Fruit fly (Drosophila melanogaster) whole organism, embryonic: ENCODE results near the gene CG4313.

Source experiments
- Antp ChIP-seq: fragments of 200-800 bp; sonication (Bioruptor generic); optimal IDR thresholded peaks from 3 replicates; lab custom pipeline; 2016; ENCODE audit warnings: missing biosample characterization, missing genetic modification characterization
- CG10274 ChIP-seq: fragments of 200-800 bp; sonication (Bioruptor generic); optimal IDR thresholded peaks from 3 replicates; lab custom pipeline; 2017; ENCODE audit warnings: missing biosample characterization, mild to moderate bottlenecking, missing genetic modification characterization
- CG12104 ChIP-seq: fragments of 200-800 bp; sonication (Bioruptor generic); optimal IDR thresholded peaks from 3 replicates; lab custom pipeline; 2016; ENCODE audit warnings: missing biosample characterization, missing genetic modification characterization
- CG14014 ChIP-seq: fragments of 200-800 bp; sonication (Bioruptor generic); IDR thresholded peaks from 2 replicates; pipeline ENCODE4 v1.3.6; 2022; ENCODE audit warnings: missing biosample characterization, missing genetic modification characterization
- CG43689 ChIP-seq: fragments of 200-800 bp; sonication (Bioruptor generic); IDR thresholded peaks from 2 replicates; pipeline ENCODE4 v1.3.6; 2022; ENCODE audit warnings: missing biosample characterization, missing genetic modification characterization
- CG5953 ChIP-seq: fragments of 200-800 bp; sonication (Bioruptor generic); IDR thresholded peaks from 2 replicates; pipeline ENCODE4 v1.3.6; 2022; ENCODE audit warnings: missing biosample characterization, missing genetic modification characterization
- CG9609 ChIP-seq: fragments of 200-800 bp; sonication (Bioruptor generic); optimal IDR thresholded peaks from 3 replicates; lab custom pipeline; 2016; ENCODE audit warnings: missing biosample characterization, missing genetic modification characterization
- CTCF ChIP-seq: fragments of 200-800 bp; sonication (Bioruptor generic); optimal IDR thresholded peaks from 2 replicates; lab custom pipeline; 2017; ENCODE audit warnings: missing biosample characterization, mild to moderate bottlenecking, missing genetic modification characterization, moderate library complexity
- D ChIP-seq, 2 experiments: fragments of 200-800 bp in 1 of 2; fragments of >200 bp in 1 of 2; sonication (Bioruptor generic) in 1 of 2; optimal IDR thresholded peaks; 2 replicates in 1 of 2; 3 replicates in 1 of 2; lab custom pipeline; 2017; ENCODE audit warnings: mild to moderate bottlenecking in 1 of 2, missing biosample characterization in 1 of 2, missing genetic modification characterization in 1 of 2, missing genetic modification reagents in 1 of 2
- Dbx ChIP-seq: fragments of 200-800 bp; sonication (Bioruptor generic); IDR thresholded peaks from 3 replicates; pipeline ENCODE4 v1.3.6; 2022; ENCODE audit warnings: missing biosample characterization, missing genetic modification characterization
- Deaf1 ChIP-seq: fragments of 200-800 bp; optimal IDR thresholded peaks from 3 replicates; lab custom pipeline; 2019; ENCODE audit warnings: missing biosample characterization, mild to moderate bottlenecking, missing genetic modification characterization, moderate library complexity
- MBD-R2 ChIP-seq: fragments of 200-800 bp; sonication (Bioruptor generic); IDR thresholded peaks from 2 replicates; pipeline ENCODE4 v1.3.6; 2022; ENCODE audit warnings: missing biosample characterization, missing genetic modification characterization
- Mad ChIP-seq: fragments of 200-800 bp; sonication (Bioruptor generic); optimal IDR thresholded peaks from 2 replicates; lab custom pipeline; 2016; ENCODE audit warnings: missing biosample characterization, missing genetic modification characterization
- Med ChIP-seq: fragments of 200-800 bp; sonication (Bioruptor generic); peaks from one replicate; lab custom pipeline; 2016; ENCODE audit warnings: missing biosample characterization, missing genetic modification characterization, mild to moderate bottlenecking, inconsistent platforms, moderate library complexity
- Sox102F ChIP-seq: fragments of 200-800 bp; sonication (Bioruptor generic); optimal IDR thresholded peaks from 2 replicates; lab custom pipeline; 2018; ENCODE audit warnings: missing biosample characterization, mild to moderate bottlenecking, missing genetic modification characterization, moderate library complexity
- abd-A ChIP-seq: fragments of 200-800 bp; sonication (Bioruptor generic); optimal IDR thresholded peaks from 3 replicates; lab custom pipeline; 2019; ENCODE audit warnings: missing biosample characterization, mild to moderate bottlenecking, missing genetic modification characterization, moderate library complexity
- bcd ChIP-seq: fragments of 200-800 bp; sonication (Bioruptor generic); optimal IDR thresholded peaks from 2 replicates; lab custom pipeline; 2017; ENCODE audit warnings: missing biosample characterization, mild to moderate bottlenecking, missing genetic modification characterization
- bigmax ChIP-seq: fragments of 200-800 bp; sonication (Bioruptor generic); optimal IDR thresholded peaks from 2 replicates; lab custom pipeline; 2018; ENCODE audit warnings: missing biosample characterization, mild to moderate bottlenecking, missing genetic modification characterization
- br ChIP-seq: fragments of >200 bp; optimal IDR thresholded peaks from 2 replicates; lab custom pipeline; 2017
- crol ChIP-seq: fragments of 200-800 bp; sonication (Bioruptor generic); IDR thresholded peaks from 2 replicates; pipeline ENCODE4 v1.3.6; 2022; ENCODE audit warnings: missing biosample characterization, missing genetic modification characterization
- da ChIP-seq: fragments of 200-800 bp; sonication (Bioruptor generic); optimal IDR thresholded peaks from 2 replicates; lab custom pipeline; 2016; ENCODE audit warnings: missing biosample characterization, missing genetic modification characterization
- disco-r ChIP-seq: fragments of 200-800 bp; sonication (Bioruptor generic); optimal IDR thresholded peaks from 2 replicates; lab custom pipeline; 2016; ENCODE audit warnings: missing biosample characterization, missing genetic modification characterization
- dmrt11E ChIP-seq: fragments of 200-800 bp; sonication (Bioruptor generic); optimal IDR thresholded peaks from 3 replicates; lab custom pipeline; 2018; ENCODE audit warnings: missing biosample characterization, mild to moderate bottlenecking, missing genetic modification characterization, moderate library complexity
- grn ChIP-seq: fragments of 200-800 bp; sonication (Bioruptor generic); optimal IDR thresholded peaks from 3 replicates; lab custom pipeline; 2017; ENCODE audit warnings: missing biosample characterization, missing genetic modification characterization
- kni ChIP-seq: fragments of 200-800 bp; sonication (Bioruptor generic); optimal IDR thresholded peaks from 3 replicates; lab custom pipeline; 2017; ENCODE audit warnings: mild to moderate bottlenecking, missing biosample characterization, missing genetic modification reagents, missing genetic modification characterization
- lola ChIP-seq, 3 experiments: fragments of >200 bp in 2 of 3; fragments of 200-800 bp in 1 of 3; sonication (Bioruptor generic) in 1 of 3; optimal IDR thresholded peaks; 2 replicates each; lab custom pipeline; 2017 to 2019; ENCODE audit warnings: missing biosample characterization in 3 of 3, missing genetic modification characterization in 3 of 3, mild to moderate bottlenecking in 1 of 3, moderate library complexity in 1 of 3
- maf-S ChIP-seq: fragments of 200-800 bp; sonication (Bioruptor generic); optimal IDR thresholded peaks from 2 replicates; lab custom pipeline; 2016; ENCODE audit warnings: missing biosample characterization, missing genetic modification characterization
- mam ChIP-seq: fragments of 200-800 bp; sonication (Bioruptor generic); optimal IDR thresholded peaks from 3 replicates; lab custom pipeline; 2016; ENCODE audit warnings: missing biosample characterization, missing genetic modification characterization
- nom ChIP-seq: fragments of 200-800 bp; sonication (Bioruptor generic); optimal IDR thresholded peaks from 2 replicates; lab custom pipeline; 2017; ENCODE audit warnings: missing biosample characterization, missing genetic modification characterization, mild to moderate bottlenecking, moderate library complexity, missing genetic modification reagents
- otp ChIP-seq: fragments of 200-800 bp; sonication (Bioruptor generic); IDR thresholded peaks from 3 replicates; pipeline ENCODE4, ENCODE4 v1.3.6; 2022; ENCODE audit warnings: missing biosample characterization, missing genetic modification characterization
- peb ChIP-seq: fragments of 200-800 bp; sonication (Bioruptor generic); IDR thresholded peaks from 2 replicates; pipeline ENCODE4 v1.3.6; 2022; ENCODE audit warnings: missing biosample characterization, missing genetic modification characterization
- phol ChIP-seq: fragments of 200-800 bp; sonication (Bioruptor generic); optimal IDR thresholded peaks from 3 replicates; lab custom pipeline; 2018; ENCODE audit warnings: missing biosample characterization, mild to moderate bottlenecking, missing genetic modification characterization, moderate library complexity
- ssp ChIP-seq: fragments of 200-800 bp; sonication (Bioruptor generic); IDR thresholded peaks from 2 replicates; pipeline ENCODE4 v1.3.6; 2022; ENCODE audit warnings: missing biosample characterization, missing genetic modification characterization
- toy ChIP-seq: fragments of 200-800 bp; sonication (Bioruptor generic); IDR thresholded peaks from 2 replicates; pipeline ENCODE4 v1.3.6; 2022; ENCODE audit warnings: missing biosample characterization, missing genetic modification characterization

Gene CG4313

dm6 chrX:2041981-2042847, 546 bp downstream of the CG4313 start, which contains the start of the genes Actn and usp (continued):
- TF ChIP-seq Dbx (GFP tag; lab: Robert Waterston, UW) = no peak
- no peak for TF ChIP-seq Mad
- TF ChIP-seq kni (GFP tag; lab: Kevin White, UChicago) = no peak
- no peak for TF ChIP-seq toy (GFP tag; lab: Robert Waterston, UW)
- TF ChIP-seq bcd (GFP tag; lab: Kevin White, UChicago) = peak; percentile 31
- peak; percentile 51; the same call in 1 of the 2 replicates for TF ChIP-seq CG14014 (GFP tag; lab: Robert Waterston, UW)
- peak; percentile 75 for TF ChIP-seq phol (tag; lab: Kevin White, UChicago)
- peak; percentile 16 for TF ChIP-seq dmrt11E
- TF ChIP-seq D (optimal IDR thresholded peaks at IDR 0.05; lab: Kevin White, UChicago) = no peak
- TF ChIP-seq D (GFP tag; optimal IDR thresholded peaks at IDR 0.05; lab: Kevin White, UChicago) = peak; percentile 43
- TF ChIP-seq MBD-R2 = no peak; the same call in 1 of the 2 replicates
- TF ChIP-seq CG9609 (GFP tag; lab: Kevin White, UChicago) = no peak
- TF ChIP-seq grn (GFP tag; lab: Kevin White, UChicago) = no peak
- no peak for TF ChIP-seq CTCF (GFP tag; lab: Kevin White, UChicago)
- no peak for TF ChIP-seq br (lab: Kevin White, UChicago)
- TF ChIP-seq CG10274 (GFP tag; lab: Kevin White, UChicago) = no peak
- TF ChIP-seq disco-r = no peak
- no peak for TF ChIP-seq da (GFP tag; lab: Kevin White, UChicago)
- TF ChIP-seq mam (GFP tag; lab: Kevin White, UChicago) = no peak
- TF ChIP-seq bigmax (GFP tag; lab: Kevin White, UChicago) = no peak
- TF ChIP-seq maf-S (GFP tag; lab: Kevin White, UChicago) = no peak
- no peak for TF ChIP-seq otp (GFP tag; lab: Robert Waterston, UW)
- TF ChIP-seq CG12104 (GFP tag; lab: Kevin White, UChicago) = no peak
- peak; percentile 63 for TF ChIP-seq nom
- no peak for TF ChIP-seq CG5953 (GFP tag; lab: Robert Waterston, UW)
- TF ChIP-seq abd-A (tag; lab: Kevin White, UChicago) = no peak
- no peak for TF ChIP-seq peb
- no peak for TF ChIP-seq Antp (GFP tag; lab: Kevin White, UChicago)
- peak; percentile 92 for TF ChIP-seq ssp
- peak; percentile 80 for TF ChIP-seq Med (GFP tag; lab: Kevin White, UChicago)
- peak in 2 of 3 experiments; percentile 12 to 93 for TF ChIP-seq lola (GFP tag; optimal IDR thresholded peaks at IDR 0.05; lab: Kevin White, UChicago)

dm6 chrX:2043660-2044397, 2.2 kb downstream of the CG4313 start, which contains the start of gene CG4325:
TSS of gene CG4325 (minus strand) at chrX:2043818.
- TF ChIP-seq Deaf1 (tag; lab: Kevin White, UChicago) = peak; percentile 19
- peak; percentile 2 for TF ChIP-seq grn (GFP tag; lab: Kevin White, UChicago)
- TF ChIP-seq CG43689 (GFP tag; lab: Robert Waterston, UW) = no peak
- TF ChIP-seq Sox102F (GFP tag; lab: Kevin White, UChicago) = no peak
- peak; percentile 70 for TF ChIP-seq crol
